Worm (Caenorhabditis elegans) whole organism, L4 larva: ENCODE measurements around the gene eri-3.

Source experiments
- F26F4.8 ChIP-seq: fragments of 200-800 bp; sonication (Bioruptor generic); conservative IDR thresholded peaks from 2 replicates; pipeline ENCODE4 v1.3.6; 2022; ENCODE audit warnings: missing genetic modification characterization, missing compliant biosample characterization
- F37D6.2 ChIP-seq: sonication (generic microtip); optimal IDR thresholded peaks from 2 replicates; lab custom pipeline; 2016; ENCODE audit warnings: mild to moderate bottlenecking, missing genetic modification characterization, missing compliant biosample characterization
- F44E2.7 ChIP-seq: fragments of 200-800 bp; sonication (Bioruptor generic); IDR thresholded peaks from 2 replicates; pipeline ENCODE4 v2.1.2; 2022; ENCODE audit warnings: missing genetic modification characterization, missing compliant biosample characterization
- T20F7.1 ChIP-seq: fragments of 200-800 bp; sonication (Bioruptor generic); optimal IDR thresholded peaks from 2 replicates; lab custom pipeline; 2018; ENCODE audit warnings: mild to moderate bottlenecking, missing genetic modification characterization, missing compliant biosample characterization
- T26A8.4 ChIP-seq: fragments of 200-800 bp; sonication (Bioruptor generic); IDR thresholded peaks from 2 replicates; pipeline ENCODE4 v1.3.6; 2022; ENCODE audit warnings: missing genetic modification characterization, missing compliant biosample characterization
- Y75B8A.6 ChIP-seq: fragments of 200-800 bp; sonication (Bioruptor generic); IDR thresholded peaks from 2 replicates; pipeline ENCODE4 v1.3.6; 2022; ENCODE audit warnings: missing genetic modification reagents, missing genetic modification characterization, missing compliant biosample characterization
- ZK546.5 ChIP-seq, 2 experiments: sonication (generic microtip); optimal IDR thresholded peaks; 2 replicates each; lab custom pipeline; 2017; ENCODE audit warnings: missing biosample characterization in 2 of 2, missing genetic modification characterization in 2 of 2
- aha-1 ChIP-seq: fragments of 150-350 bp; peaks from one replicate; lab custom pipeline; 2014; ENCODE audit warnings: missing biosample characterization, missing genetic modification characterization
- daf-19 ChIP-seq: fragments of 200-800 bp; sonication (Bioruptor generic); conservative IDR thresholded peaks from 2 replicates; pipeline ENCODE4 v1.3.6; 2022; ENCODE audit warnings: missing genetic modification characterization, missing compliant biosample characterization
- dmd-6 ChIP-seq: fragments of 200-800 bp; sonication (Bioruptor generic); IDR thresholded peaks from 2 replicates; pipeline ENCODE4 v1.3.6; 2022; ENCODE audit warnings: missing genetic modification reagents, missing genetic modification characterization, missing compliant biosample characterization
- dmd-8 ChIP-seq: fragments of 200-800 bp; sonication (Bioruptor generic); IDR thresholded peaks from 2 replicates; pipeline ENCODE4 v1.3.6; 2022; ENCODE audit warnings: missing genetic modification characterization, missing compliant biosample characterization
- dmd-9 ChIP-seq: fragments of 200-800 bp; sonication (Bioruptor generic); IDR thresholded peaks from 2 replicates; pipeline ENCODE4 v1.3.6; 2022; ENCODE audit warnings: missing genetic modification reagents, missing genetic modification characterization, missing compliant biosample characterization
- egl-43 ChIP-seq: fragments of 200-800 bp; sonication (Bioruptor generic); IDR thresholded peaks from 2 replicates; pipeline ENCODE4 v1.3.6; 2022; ENCODE audit warnings: missing genetic modification reagents, missing genetic modification characterization, missing compliant biosample characterization
- hmg-1.1 ChIP-seq: fragments of 200-800 bp; sonication (Bioruptor generic); IDR thresholded peaks from 2 replicates; pipeline ENCODE4 v1.3.6; 2022; ENCODE audit warnings: missing genetic modification reagents, missing genetic modification characterization, missing compliant biosample characterization
- lin-29 ChIP-seq: fragments of 200-800 bp; sonication (Bioruptor generic); IDR thresholded peaks from 2 replicates; pipeline ENCODE4 v1.3.6; 2022; ENCODE audit warnings: missing genetic modification reagents, missing genetic modification characterization, missing compliant biosample characterization
- lin-38 ChIP-seq: fragments of 200-800 bp; sonication (Bioruptor generic); IDR thresholded peaks from 2 replicates; pipeline ENCODE4 v1.3.6; 2022; ENCODE audit warnings: missing genetic modification reagents, missing genetic modification characterization, missing compliant biosample characterization
- lsy-2 ChIP-seq, 2 experiments: fragments of 150-350 bp in 1 of 2; sonication (generic microtip) in 1 of 2; optimal IDR thresholded peaks; 2 replicates each; lab custom pipeline; 2014 to 2017; ENCODE audit warnings: missing biosample characterization in 2 of 2, missing genetic modification characterization in 2 of 2
- madf-5 ChIP-seq, 2 experiments: fragments of 200-800 bp; sonication (Bioruptor generic); IDR thresholded peaks; 2 replicates each; pipeline ENCODE4 v1.3.6; 2022; ENCODE audit warnings: missing compliant biosample characterization in 2 of 2, missing genetic modification characterization in 2 of 2
- mxl-3 ChIP-seq: fragments of 200-800 bp; sonication (Bioruptor generic); optimal IDR thresholded peaks from 2 replicates; lab custom pipeline; 2018; ENCODE audit warnings: mild to moderate bottlenecking, missing genetic modification characterization, missing compliant biosample characterization
- nhr-111 ChIP-seq: fragments of 200-800 bp; sonication (Bioruptor generic); optimal IDR thresholded peaks from 2 replicates; lab custom pipeline; 2018; ENCODE audit warnings: mild to moderate bottlenecking, missing genetic modification characterization, missing compliant biosample characterization
- nhr-48 ChIP-seq: sonication (generic microtip); optimal IDR thresholded peaks from 2 replicates; lab custom pipeline; 2016; ENCODE audit warnings: mild to moderate bottlenecking, missing genetic modification characterization, missing compliant biosample characterization
- nhr-76 ChIP-seq: fragments of 150-350 bp; optimal IDR thresholded peaks from 2 replicates; lab custom pipeline; 2014; ENCODE audit warnings: missing biosample characterization, missing genetic modification characterization
- snpc-1.2 ChIP-seq: fragments of 200-800 bp; sonication (Bioruptor generic); IDR thresholded peaks from 2 replicates; pipeline ENCODE4 v1.3.6; 2022; ENCODE audit warnings: missing genetic modification reagents, missing genetic modification characterization, missing compliant biosample characterization
- snpc-4 ChIP-seq: fragments of 150-350 bp; optimal IDR thresholded peaks from 2 replicates; lab custom pipeline; 2014; ENCODE audit warnings: missing biosample characterization, missing genetic modification characterization
- spr-1 ChIP-seq: sonication (generic microtip); optimal IDR thresholded peaks from 2 replicates; lab custom pipeline; 2016; ENCODE audit warnings: mild to moderate bottlenecking, missing genetic modification characterization, missing compliant biosample characterization
- unc-62 ChIP-seq, 3 experiments: fragments of 150-350 bp in 1 of 3; sonication (generic microtip); optimal IDR thresholded peaks in 2 of 3; peaks in 1 of 3; 1 replicate in 1 of 3; 2 replicates in 2 of 3; lab custom pipeline; 2014 to 2017; ENCODE audit warnings: missing biosample characterization in 3 of 3, missing genetic modification characterization in 3 of 3, missing genetic modification reagents in 3 of 3, missing genotype in 1 of 3
- zag-1 ChIP-seq: fragments of 150-350 bp; optimal IDR thresholded peaks from 2 replicates; lab custom pipeline; 2014; ENCODE audit warnings: missing biosample characterization, missing genetic modification characterization
- zip-2 ChIP-seq: fragments of 150-350 bp; optimal IDR thresholded peaks from 2 replicates; lab custom pipeline; 2014; ENCODE audit warnings: missing biosample characterization, missing genetic modification characterization
- ztf-7 ChIP-seq: fragments of 150-350 bp; optimal IDR thresholded peaks from 2 replicates; lab custom pipeline; 2014; ENCODE audit warnings: missing biosample characterization, missing genetic modification characterization

eri-3 gene

DNA sequence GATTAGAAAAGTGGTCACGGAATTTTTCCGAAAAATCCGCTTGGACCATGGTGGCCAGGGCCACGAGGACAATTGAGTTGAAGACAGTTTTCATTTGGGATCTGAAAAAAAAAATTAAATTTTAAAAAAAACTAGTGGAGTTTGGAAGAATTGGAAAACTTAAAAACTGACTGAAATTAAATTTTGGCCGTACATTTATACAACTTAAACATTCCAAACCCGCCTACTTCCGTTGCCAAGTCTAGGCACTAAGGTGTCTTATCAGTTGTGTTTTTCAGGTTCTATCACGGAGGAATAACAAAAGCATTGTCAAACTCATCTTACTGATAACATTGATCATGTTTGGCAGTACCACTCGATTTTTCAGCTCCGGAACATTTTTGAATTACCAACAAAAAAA, 9.2 kb upstream of the eri-3 start, which contains the start of gene lips-12:
Gene lips-12, minus strand, starts transcription at position 101 of the 400 bp plus-strand sequence.
- TF ChIP-seq nhr-111 (GFP tag; lab: Kevin White, UChicago) (no peak), zip-2 (tag; lab: Kevin White, UChicago) (no peak), dmd-6 (no peak), egl-43 (GFP tag; lab: Robert Waterston, UW) (no peak), dmd-9 (GFP tag; lab: Robert Waterston, UW) (no peak), daf-19 (GFP tag; lab: Robert Waterston, UW) (no peak)

DNA sequence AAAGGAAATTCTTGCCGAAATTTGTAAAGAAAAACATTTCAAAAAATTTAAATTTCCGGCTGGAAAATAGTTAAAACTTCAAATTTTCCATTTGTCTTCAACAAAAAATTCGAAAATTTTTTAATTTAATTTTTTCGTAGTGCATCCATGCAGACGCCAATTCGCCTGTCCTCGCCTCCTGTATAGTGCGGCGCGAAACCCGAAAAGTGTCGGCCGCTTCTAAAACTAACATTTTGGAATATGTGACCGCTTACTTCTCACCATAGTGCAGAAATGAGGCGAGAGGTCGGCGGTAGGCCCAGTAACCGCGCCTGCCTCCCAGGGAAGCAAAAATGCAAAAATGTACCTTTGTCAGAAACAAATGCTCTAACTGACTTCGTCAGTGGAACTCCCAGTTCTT, 6.8 kb upstream of the eri-3 start:
- TF ChIP-seq ztf-7 (tag; lab: Kevin White, UChicago) (no peak), aha-1 (tag; lab: Kevin White, UChicago) (peak; percentile 56)
- TF ChIP-seq, all 104 proteins: peak for 1

DNA sequence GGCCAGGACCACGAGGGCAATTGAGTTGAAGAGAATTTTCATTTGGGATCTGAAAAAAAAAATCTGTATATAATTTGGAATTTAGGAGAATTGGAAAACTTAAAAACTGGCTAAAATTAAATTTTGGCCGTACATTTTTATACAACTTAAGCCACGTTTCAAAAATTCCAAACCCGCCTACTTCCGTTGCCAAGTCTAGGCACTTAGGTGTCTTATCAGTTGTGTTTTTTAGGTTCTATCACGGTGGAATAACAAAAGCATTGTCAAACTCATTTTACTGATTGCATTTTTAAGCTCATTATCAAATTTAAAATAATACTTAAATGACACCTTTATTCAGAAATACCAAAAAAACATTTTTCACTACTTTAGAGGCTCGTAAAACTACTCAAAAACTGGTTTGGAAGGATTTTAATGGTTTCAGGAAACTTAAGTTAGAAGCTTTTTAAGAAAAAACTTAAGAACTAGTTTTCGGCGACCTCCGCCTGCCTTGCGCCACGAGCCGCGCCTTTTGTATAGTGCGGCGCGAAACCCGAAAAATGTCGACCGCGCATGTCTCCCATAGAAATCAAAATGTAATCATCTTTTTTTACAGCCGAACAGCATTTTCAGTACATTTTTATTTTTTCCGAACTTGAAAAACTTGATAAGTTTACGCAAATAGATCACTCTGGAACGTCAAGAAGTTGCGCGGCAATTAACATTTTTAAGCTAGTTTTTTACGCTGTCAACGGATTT, 5.2 kb upstream of the eri-3 start, which contains the start of gene lips-13:
Gene lips-13, minus strand, starts transcription at position 51 of the 738 bp plus-strand sequence.
- TF ChIP-seq dmd-9 (GFP tag; lab: Robert Waterston, UW), result no peak
- no peak for TF ChIP-seq T26A8.4 (GFP tag; lab: Robert Waterston, UW)
- TF ChIP-seq F44E2.7, result no peak
- TF ChIP-seq ZK546.5 (tag; optimal IDR thresholded peaks at IDR 0.05; lab: Kevin White, UChicago), result no peak
- TF ChIP-seq spr-1, result no peak
- TF ChIP-seq madf-5 (GFP tag; IDR thresholded peaks at IDR 0.05; lab: Robert Waterston, UW), result no peak
- no peak for TF ChIP-seq snpc-4
- TF ChIP-seq dmd-6, result no peak

DNA sequence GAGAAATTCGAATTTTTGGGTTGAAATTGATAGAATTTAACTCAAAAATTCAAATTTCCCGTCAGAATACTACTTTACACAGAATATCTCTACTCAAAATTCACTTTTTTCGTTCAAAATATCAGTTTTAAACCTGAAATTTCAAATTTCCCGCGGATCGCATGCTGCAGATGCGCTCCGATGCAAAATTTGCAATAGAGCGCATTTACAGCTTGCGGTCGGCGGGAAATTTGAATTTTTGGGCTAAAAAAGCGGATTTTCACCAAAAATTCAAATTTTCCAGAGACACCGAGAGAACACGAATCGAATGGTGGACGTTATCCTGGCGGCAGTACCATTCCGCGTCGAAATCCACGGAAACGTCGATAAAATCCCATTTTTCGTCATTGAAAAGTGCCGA, 1.4 kb downstream of the eri-3 start:
- no peak for TF ChIP-seq mxl-3 (GFP tag; lab: Kevin White, UChicago)
- peak; percentile 65 for TF ChIP-seq lin-38 (GFP tag; lab: Robert Waterston, UW)
- TF ChIP-seq zag-1 (tag; lab: Kevin White, UChicago), result no peak

DNA sequence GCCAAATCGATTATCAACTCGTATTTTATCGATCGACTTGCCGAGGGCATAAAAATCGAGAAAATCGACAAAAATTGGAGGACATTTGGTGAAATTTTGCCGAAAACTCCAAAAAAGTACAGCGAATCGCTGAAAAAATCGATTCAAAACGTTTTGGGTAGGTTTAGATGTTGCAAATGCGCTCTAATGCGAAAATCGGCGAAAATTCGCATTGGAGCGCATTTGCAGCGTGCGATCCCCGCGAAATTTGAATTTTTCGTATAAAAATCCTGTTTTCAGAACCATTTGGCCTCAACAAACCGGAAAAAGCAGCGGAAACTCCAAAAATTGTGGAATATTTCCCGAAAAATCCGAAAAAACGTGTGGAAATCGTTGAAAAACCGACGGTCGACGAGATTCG, 3.1 kb downstream of the eri-3 start:
- TF ChIP-seq unc-62 (GFP tag; optimal IDR thresholded peaks at IDR 0.05 in 1 of 2; lab: Kevin White, UChicago) (peak in 1 of 2 experiments; percentile 54), unc-62 (tag; optimal IDR thresholded peaks at IDR 0.05; lab: Kevin White, UChicago) (no peak), lin-38 (GFP tag; lab: Robert Waterston, UW) (peak; percentile 80), lsy-2 (tag; optimal IDR thresholded peaks at IDR 0.05; lab: Kevin White, UChicago) (no peak)

DNA sequence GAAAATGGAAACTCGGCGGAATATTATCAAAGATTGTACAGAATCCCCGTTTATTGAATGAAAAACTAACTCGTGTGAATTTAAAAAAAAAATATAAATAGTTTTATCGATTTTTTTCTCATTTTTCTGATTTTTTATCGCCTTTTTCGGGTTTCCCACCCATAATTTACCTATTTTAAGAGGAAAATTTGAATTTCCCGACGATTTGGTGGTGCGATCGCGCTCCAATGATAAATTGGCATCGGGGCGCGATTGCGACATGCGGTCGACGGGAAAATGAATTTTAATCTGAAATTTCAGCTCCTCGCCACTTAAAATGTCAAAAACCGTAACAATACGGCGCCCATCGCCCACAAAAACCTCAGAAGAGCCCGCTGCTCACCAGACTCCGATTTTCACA, 4.3 kb downstream of the eri-3 start, which contains the start of gene taf-6.1:
Gene taf-6.1, plus strand, starts transcription at position 301 of the 400 bp plus-strand sequence.
- peak in 1 of 2 experiments; percentile 18 for TF ChIP-seq unc-62 (GFP tag; optimal IDR thresholded peaks at IDR 0.05 in 1 of 2; lab: Kevin White, UChicago)
- no peak for TF ChIP-seq unc-62 (tag; optimal IDR thresholded peaks at IDR 0.05; lab: Kevin White, UChicago)
- no peak for TF ChIP-seq nhr-48 (tag; lab: Kevin White, UChicago)
- TF ChIP-seq dmd-8 (GFP tag; lab: Robert Waterston, UW), result no peak
- TF ChIP-seq Y75B8A.6 (GFP tag; lab: Robert Waterston, UW), result no peak
- no peak for TF ChIP-seq hmg-1.1 (GFP tag; lab: Robert Waterston, UW)
- TF ChIP-seq lsy-2 (tag; optimal IDR thresholded peaks at IDR 0.05; lab: Kevin White, UChicago), result no peak
- TF ChIP-seq T20F7.1 (GFP tag; lab: Kevin White, UChicago), result no peak
- TF ChIP-seq lin-29, result no peak
- TF ChIP-seq nhr-76 (tag; lab: Kevin White, UChicago), result no peak
- peak; percentile 36 for TF ChIP-seq lin-38 (GFP tag; lab: Robert Waterston, UW)
- TF ChIP-seq F26F4.8 (GFP tag; lab: Robert Waterston, UW), result no peak
- no peak for TF ChIP-seq F37D6.2 (tag; lab: Kevin White, UChicago)
- TF ChIP-seq snpc-1.2, result no peak
